Worm (Caenorhabditis elegans): Measurements from ENCODE around the gene B0432.14.

B0432.14 gene

DNA sequence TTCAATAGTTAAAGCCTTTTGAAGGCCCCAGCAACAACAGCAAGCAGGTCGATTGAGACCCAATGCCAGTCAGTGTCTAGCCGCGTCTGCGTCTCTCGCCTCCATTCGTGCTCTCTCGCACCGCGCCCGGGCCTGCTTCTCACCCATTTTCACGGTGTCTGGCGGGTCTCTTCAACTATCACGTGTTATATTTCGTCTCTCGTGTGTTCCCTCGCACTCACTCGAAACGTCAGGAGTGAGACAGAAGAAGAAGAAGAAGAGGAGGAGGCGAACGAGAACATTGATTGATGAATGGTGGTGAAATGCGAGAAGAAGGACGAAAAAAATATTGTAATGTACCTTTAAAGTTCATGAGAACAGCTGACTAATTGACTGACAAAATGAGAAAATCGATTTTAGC, 42.9 kb upstream of the B0432.14 start (continued):
- peak; percentile 53 for TF ChIP-seq nhr-6 (tag; optimal IDR thresholded peaks at IDR 0.05)
- peak; percentile 69 for TF ChIP-seq nhr-21 (tag; optimal IDR thresholded peaks at IDR 0.05)

DNA sequence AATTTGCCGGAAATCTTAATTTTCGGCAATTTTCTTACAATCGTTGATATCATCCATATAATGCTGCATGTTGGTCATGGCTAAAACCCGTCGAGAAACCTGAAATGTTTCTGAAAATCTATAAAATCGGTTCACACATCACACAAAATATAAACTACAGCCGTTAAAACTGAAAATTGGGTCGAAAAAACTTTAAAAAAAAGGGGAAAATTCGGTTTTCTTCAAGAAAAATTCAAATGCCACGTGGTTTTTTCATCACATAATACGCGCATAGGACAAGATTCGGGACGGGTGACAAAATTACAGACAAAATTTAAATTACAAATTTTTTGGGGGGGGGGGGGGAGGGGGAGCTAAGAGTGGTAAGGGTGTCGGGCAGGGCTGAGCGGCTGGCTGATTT, 31.5 kb upstream of the B0432.14 start, which contains the start of gene Y43H11AL.1:
TSS of gene Y43H11AL.1 (minus strand) at position 101 of the 400 bp plus-strand sequence.
- TF ChIP-seq dmd-4 (tag; optimal IDR thresholded peaks at IDR 0.05) (no peak), fos-1 (tag; optimal IDR thresholded peaks at IDR 0.05) (no peak), ama-1 (optimal IDR thresholded peaks at IDR 0.05) (no peak), nhr-11 (tag; optimal IDR thresholded peaks at IDR 0.05) (no peak), snpc-4 (tag; optimal IDR thresholded peaks at IDR 0.05) (no peak), R02D3.7 (tag; optimal IDR thresholded peaks at IDR 0.05) (no peak), unc-55 (GFP tag; optimal IDR thresholded peaks at IDR 0.05) (no peak), nhr-129 (tag; optimal IDR thresholded peaks at IDR 0.05) (no peak), sma-3 (GFP tag; optimal IDR thresholded peaks at IDR 0.05) (no peak), ZK546.5 (tag; optimal IDR thresholded peaks at IDR 0.05) (no peak)

DNA sequence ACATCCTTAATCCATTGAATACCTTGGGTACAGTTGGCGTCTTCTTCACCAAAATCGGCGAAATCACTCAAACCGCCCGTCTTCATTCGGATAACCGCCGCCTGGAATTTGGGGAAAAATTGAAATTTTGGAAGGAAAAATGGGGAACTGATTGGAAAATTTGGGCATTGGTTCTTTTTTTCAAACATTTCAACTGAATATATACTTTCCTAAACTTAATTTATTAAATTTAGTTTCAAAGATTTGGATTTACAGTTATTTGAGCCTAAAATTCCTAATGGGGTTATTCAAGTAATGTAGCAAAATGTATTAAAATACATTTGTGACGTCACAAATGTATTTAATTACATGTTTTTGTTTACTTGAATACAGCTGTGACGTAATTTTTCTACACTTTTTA, 26.4 kb upstream of the B0432.14 start, which contains the start of gene laat-1:
TSS of gene laat-1 (minus strand) at position 101 of the 400 bp plus-strand sequence.
- TF ChIP-seq nhr-11 (tag; optimal IDR thresholded peaks at IDR 0.05) (no peak), unc-39 (tag; optimal IDR thresholded peaks at IDR 0.05) (no peak), fos-1 (tag; optimal IDR thresholded peaks at IDR 0.05) (no peak), gmeb-1 (tag; optimal IDR thresholded peaks at IDR 0.05) (no peak), ceh-82 (tag; optimal IDR thresholded peaks at IDR 0.05) (no peak), elt-3 (tag; optimal IDR thresholded peaks at IDR 0.05) (no peak), nhr-6 (tag; optimal IDR thresholded peaks at IDR 0.05) (no peak), zag-1 (tag; optimal IDR thresholded peaks at IDR 0.05) (no peak), nhr-25 (tag; optimal IDR thresholded peaks at IDR 0.05) (no peak), ztf-11 (tag; optimal IDR thresholded peaks at IDR 0.05) (no peak), nhr-129 (tag; optimal IDR thresholded peaks at IDR 0.05) (no peak), skn-1 (tag; optimal IDR thresholded peaks at IDR 0.05) (no peak), F13H6.1 (tag; optimal IDR thresholded peaks at IDR 0.05) (no peak), ztf-1 (GFP tag; conservative IDR thresholded peaks at IDR 0.05) (no peak), ceh-16 (tag; optimal IDR thresholded peaks at IDR 0.05) (no peak), Y55F3AM.14 (GFP tag; optimal IDR thresholded peaks at IDR 0.05) (no peak), unc-55 (GFP tag; optimal IDR thresholded peaks at IDR 0.05) (no peak)

DNA sequence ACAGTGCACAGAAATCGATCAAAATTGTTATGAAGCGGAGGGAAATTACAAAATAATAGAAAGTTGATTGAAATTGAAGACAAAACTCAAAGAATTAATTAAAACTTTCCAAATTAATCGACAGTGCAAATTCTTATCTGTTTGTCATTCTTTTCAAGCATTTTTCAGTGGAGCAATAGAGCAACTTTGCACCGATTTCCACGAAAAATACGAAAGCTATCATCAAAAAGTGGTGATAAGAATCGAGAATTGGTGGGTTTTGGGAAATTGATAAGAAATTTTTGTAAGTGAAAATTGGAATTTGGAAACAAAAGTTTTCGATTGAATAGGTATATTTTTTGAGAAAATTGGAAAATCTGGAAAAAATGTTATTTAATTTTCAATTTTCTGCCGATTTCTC, 24.1 kb upstream of the B0432.14 start:
- TF ChIP-seq nhr-6 (tag; optimal IDR thresholded peaks at IDR 0.05) (no peak), C34F6.9 (tag; optimal IDR thresholded peaks at IDR 0.05) (no peak), nhr-237 (tag; optimal IDR thresholded peaks at IDR 0.05) (no peak), F13H6.1 (tag; optimal IDR thresholded peaks at IDR 0.05) (no peak), ztf-1 (GFP tag; conservative IDR thresholded peaks at IDR 0.05) (no peak), fos-1 (tag; optimal IDR thresholded peaks at IDR 0.05) (peak; percentile 95), nhr-129 (tag; optimal IDR thresholded peaks at IDR 0.05) (no peak), skn-1 (tag; optimal IDR thresholded peaks at IDR 0.05) (peak; percentile 88), gmeb-1 (tag; optimal IDR thresholded peaks at IDR 0.05) (peak; percentile 18), crh-2 (tag; optimal IDR thresholded peaks at IDR 0.05) (peak; percentile 47), mbf-1 (tag; optimal IDR thresholded peaks at IDR 0.05) (no peak)

DNA sequence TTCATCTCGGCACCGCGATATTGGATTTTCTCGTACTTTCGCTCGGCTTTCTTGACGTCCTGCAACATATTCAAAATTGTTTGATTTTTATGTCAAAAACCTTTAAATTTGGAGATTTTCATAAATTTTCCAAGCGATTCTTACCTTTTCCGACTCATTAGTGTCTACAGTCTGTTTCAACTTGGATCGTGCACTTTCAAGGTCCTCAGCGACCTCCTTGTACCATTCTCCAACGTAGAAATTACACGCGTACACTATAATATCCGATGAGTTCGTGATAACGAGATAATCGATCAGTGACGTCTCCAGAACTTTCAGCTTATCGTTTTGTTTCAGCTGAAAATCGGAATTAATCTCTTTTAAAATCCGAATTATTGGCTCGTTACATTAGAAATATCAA, 16.4 kb upstream of the B0432.14 start:
- no peak for TF ChIP-seq zag-1 (tag; optimal IDR thresholded peaks at IDR 0.05)
- TF ChIP-seq ceh-16 (tag; optimal IDR thresholded peaks at IDR 0.05) = no peak
- no peak for TF ChIP-seq blmp-1 (tag; optimal IDR thresholded peaks at IDR 0.05; ENCODE audit: insufficient read depth)
- no peak for TF ChIP-seq nhr-25 (tag; optimal IDR thresholded peaks at IDR 0.05)
- no peak for TF ChIP-seq aly-2 (tag; optimal IDR thresholded peaks at IDR 0.05)
- no peak for TF ChIP-seq nhr-129 (tag; optimal IDR thresholded peaks at IDR 0.05)
- TF ChIP-seq mdl-1 (tag; optimal IDR thresholded peaks at IDR 0.05) = no peak
- TF ChIP-seq fos-1 (tag; optimal IDR thresholded peaks at IDR 0.05) = no peak
- TF ChIP-seq nhr-11 (tag; optimal IDR thresholded peaks at IDR 0.05) = no peak
- TF ChIP-seq snpc-4 (tag; optimal IDR thresholded peaks at IDR 0.05) = no peak
- no peak for TF ChIP-seq gmeb-1 (tag; optimal IDR thresholded peaks at IDR 0.05)
- TF ChIP-seq nhr-23 (tag; optimal IDR thresholded peaks at IDR 0.05) = no peak
- no peak for TF ChIP-seq nhr-237 (tag; optimal IDR thresholded peaks at IDR 0.05)
- TF ChIP-seq sma-9 (GFP tag; optimal IDR thresholded peaks at IDR 0.05) = no peak
- no peak for TF ChIP-seq sma-9 (tag; optimal IDR thresholded peaks at IDR 0.05)
- TF ChIP-seq ZK546.5 (tag; optimal IDR thresholded peaks at IDR 0.05) = no peak
- no peak for TF ChIP-seq elt-3 (tag; optimal IDR thresholded peaks at IDR 0.05)
- TF ChIP-seq nhr-10 (tag; optimal IDR thresholded peaks at IDR 0.05) = no peak

Data from whole organism, L2 larva.